Worm (Caenorhabditis elegans) whole organism, L1 larva: Measurements from ENCODE around the gene tsr-1.

Experiments used
- dpl-1 ChIP-seq, 3 experiments: fragments of 150-350 bp in 2 of 3; sonication (generic microtip) in 1 of 3; optimal IDR thresholded peaks; 2 replicates each; lab custom pipeline; 2014 to 2017; ENCODE audit warnings: missing biosample characterization in 3 of 3, missing genetic modification characterization in 3 of 3, missing genetic modification reagents in 3 of 3
- egl-27 ChIP-seq, 2 experiments: fragments of 150-350 bp in 1 of 2; sonication (generic microtip); optimal IDR thresholded peaks; 3 replicates each; lab custom pipeline; 2017 to 2018; ENCODE audit warnings: missing biosample characterization in 2 of 2, missing genetic modification characterization in 2 of 2, missing genetic modification reagents in 2 of 2
- nhr-20 ChIP-seq: sonication (generic microtip); optimal IDR thresholded peaks from 2 replicates; lab custom pipeline; 2016; ENCODE audit warnings: mild to moderate bottlenecking, missing genetic modification characterization, missing compliant biosample characterization
- nhr-77 ChIP-seq: fragments of 150-350 bp; optimal IDR thresholded peaks from 2 replicates; lab custom pipeline; 2014; ENCODE audit warnings: missing biosample characterization, missing genetic modification characterization
- snpc-4 ChIP-seq: fragments of 150-350 bp; optimal IDR thresholded peaks from 2 replicates; lab custom pipeline; 2014; ENCODE audit warnings: missing biosample characterization, missing genetic modification characterization
- unc-30 ChIP-seq: sonication (generic microtip); optimal IDR thresholded peaks from 2 replicates; lab custom pipeline; 2017; ENCODE audit warnings: missing biosample characterization, missing genetic modification characterization
- unc-62 ChIP-seq: fragments of 150-350 bp; optimal IDR thresholded peaks from 2 replicates; lab custom pipeline; 2014; ENCODE audit warnings: missing biosample characterization, missing genetic modification reagents, missing genetic modification characterization
- vab-15 ChIP-seq: sonication (generic microtip); optimal IDR thresholded peaks from 2 replicates; lab custom pipeline; 2017; ENCODE audit warnings: missing genotype, mild to moderate bottlenecking, missing genetic modification characterization, missing compliant biosample characterization

- no peak for TF ChIP-seq nhr-20 (tag; lab: Kevin White, UChicago)
- no peak for TF ChIP-seq egl-27 (tag; optimal IDR thresholded peaks at IDR 0.05; lab: Kevin White, UChicago)
- no peak for TF ChIP-seq nhr-77 (tag; lab: Kevin White, UChicago)
- TF ChIP-seq snpc-4 (tag; lab: Kevin White, UChicago), result no peak
- TF ChIP-seq vab-15 (tag; lab: Kevin White, UChicago), result no peak
- TF ChIP-seq unc-30 (tag; lab: Kevin White, UChicago), result no peak
- no peak for TF ChIP-seq unc-62 (GFP tag; lab: Kevin White, UChicago)
- TF ChIP-seq dpl-1 (GFP tag; optimal IDR thresholded peaks at IDR 0.05; lab: Kevin White, UChicago), result no peak
These were observed 52.0 kb downstream of the tsr-1 start for ce11 chrII:2421185-2421584.
